Fruit fly (Drosophila melanogaster) whole organism, embryonic: Measurements from ENCODE around the gene Tyler.

Source experiments
- Ada2b ChIP-seq: fragments of 200-800 bp; sonication (Bioruptor generic); IDR thresholded peaks from 2 replicates; pipeline ENCODE4 v1.3.6; 2022; ENCODE audit warnings: missing biosample characterization, missing genetic modification characterization
- CG1024 ChIP-seq: fragments of 200-800 bp; sonication (Bioruptor generic); IDR thresholded peaks from 2 replicates; pipeline ENCODE4 v1.3.6; 2022; ENCODE audit warnings: missing biosample characterization, missing genetic modification characterization
- CG12104 ChIP-seq: fragments of 200-800 bp; sonication (Bioruptor generic); optimal IDR thresholded peaks from 3 replicates; lab custom pipeline; 2016; ENCODE audit warnings: missing biosample characterization, missing genetic modification characterization
- CG12744 ChIP-seq: fragments of 200-800 bp; sonication (Bioruptor generic); optimal IDR thresholded peaks from 2 replicates; lab custom pipeline; 2016; ENCODE audit warnings: missing biosample characterization, missing genetic modification characterization
- CG15514 ChIP-seq: fragments of 200-800 bp; sonication (Bioruptor generic); optimal IDR thresholded peaks from 3 replicates; lab custom pipeline; 2017; ENCODE audit warnings: missing biosample characterization, missing genetic modification characterization, mild to moderate bottlenecking, moderate library complexity, missing genetic modification reagents
- CG1602 ChIP-seq: fragments of 200-800 bp; sonication (Bioruptor generic); optimal IDR thresholded peaks from 3 replicates; lab custom pipeline; 2016; ENCODE audit warnings: missing biosample characterization, missing genetic modification characterization
- CG17385 ChIP-seq: fragments of 200-800 bp; sonication (Bioruptor generic); optimal IDR thresholded peaks from 3 replicates; lab custom pipeline; 2018; ENCODE audit warnings: missing biosample characterization, mild to moderate bottlenecking, missing genetic modification characterization
- CG2199 ChIP-seq: fragments of 200-800 bp; sonication (Bioruptor generic); IDR thresholded peaks from 3 replicates; pipeline ENCODE4 v1.3.6; 2022; ENCODE audit warnings: missing biosample characterization, missing genetic modification characterization
- CG31224 ChIP-seq: fragments of 200-800 bp; sonication (Bioruptor generic); IDR thresholded peaks from 2 replicates; pipeline ENCODE4 v1.3.6; 2022; ENCODE audit warnings: missing biosample characterization, missing genetic modification characterization
- CG3163 ChIP-seq: fragments of 200-800 bp; sonication (Bioruptor generic); optimal IDR thresholded peaks from 3 replicates; lab custom pipeline; 2016; ENCODE audit warnings: missing biosample characterization, missing genetic modification characterization
- CG32532 ChIP-seq: fragments of 200-800 bp; sonication (Bioruptor generic); IDR thresholded peaks from 2 replicates; pipeline ENCODE4 v1.3.6; 2022; ENCODE audit warnings: missing biosample characterization, missing genetic modification characterization
- CG32767 ChIP-seq: fragments of 200-800 bp; sonication (Bioruptor generic); IDR thresholded peaks from 2 replicates; pipeline ENCODE4 v1.3.6; 2022; ENCODE audit warnings: missing biosample characterization, missing genetic modification characterization
- CG3838 ChIP-seq: fragments of 200-800 bp; sonication (Bioruptor generic); optimal IDR thresholded peaks from 3 replicates; lab custom pipeline; 2016; ENCODE audit warnings: missing biosample characterization, missing genetic modification characterization
- CG4282 ChIP-seq: fragments of 200-800 bp; sonication (Bioruptor generic); optimal IDR thresholded peaks from 2 replicates; lab custom pipeline; 2016; ENCODE audit warnings: missing biosample characterization, missing genetic modification characterization
- CG4328 ChIP-seq: fragments of 200-800 bp; sonication (Bioruptor generic); optimal IDR thresholded peaks from 3 replicates; lab custom pipeline; 2017; ENCODE audit warnings: missing biosample characterization, missing genetic modification reagents, missing genetic modification characterization
- CG4404 ChIP-seq: fragments of 200-800 bp; sonication (Bioruptor generic); IDR thresholded peaks from 2 replicates; pipeline ENCODE4 v1.3.6; 2022; ENCODE audit warnings: missing biosample characterization, missing genetic modification characterization
- CG4617 ChIP-seq: fragments of 200-800 bp; sonication (Bioruptor generic); optimal IDR thresholded peaks from 3 replicates; lab custom pipeline; 2016; ENCODE audit warnings: missing biosample characterization, missing genetic modification characterization, borderline replicate concordance
- CG5953 ChIP-seq: fragments of 200-800 bp; sonication (Bioruptor generic); IDR thresholded peaks from 2 replicates; pipeline ENCODE4 v1.3.6; 2022; ENCODE audit warnings: missing biosample characterization, missing genetic modification characterization
- CG6683 ChIP-seq: fragments of 200-800 bp; sonication (Bioruptor generic); optimal IDR thresholded peaks from 2 replicates; lab custom pipeline; 2017; ENCODE audit warnings: missing biosample characterization, mild to moderate bottlenecking, missing genetic modification characterization, missing genetic modification reagents
- Deaf1 ChIP-seq: fragments of 200-800 bp; optimal IDR thresholded peaks from 3 replicates; lab custom pipeline; 2019; ENCODE audit warnings: missing biosample characterization, mild to moderate bottlenecking, missing genetic modification characterization, moderate library complexity
- Doc2 ChIP-seq: fragments of 200-800 bp; sonication (Bioruptor generic); IDR thresholded peaks from 2 replicates; pipeline ENCODE4 v1.3.6; 2022; ENCODE audit warnings: missing biosample characterization, missing genetic modification characterization
- Dp ChIP-seq: fragments of 200-800 bp; sonication (Bioruptor generic); optimal IDR thresholded peaks from 2 replicates; lab custom pipeline; 2018; ENCODE audit warnings: missing biosample characterization, mild to moderate bottlenecking, missing genetic modification characterization, moderate library complexity
- Drgx ChIP-seq: fragments of 200-800 bp; sonication (Bioruptor generic); IDR thresholded peaks from 2 replicates; pipeline ENCODE4 v1.3.6; 2022; ENCODE audit warnings: missing biosample characterization, missing genetic modification characterization
- ERR ChIP-seq: fragments of 200-800 bp; sonication (Bioruptor generic); optimal IDR thresholded peaks from 2 replicates; lab custom pipeline; 2016; ENCODE audit warnings: missing biosample characterization, missing genetic modification characterization
- Eip74EF ChIP-seq, 2 experiments: fragments of 200-800 bp in 1 of 2; fragments of >200 bp in 1 of 2; sonication (Bioruptor generic) in 1 of 2; optimal IDR thresholded peaks; 2 replicates each; lab custom pipeline; 2017 to 2019; ENCODE audit warnings: missing biosample characterization in 2 of 2, missing genetic modification characterization in 2 of 2, mild to moderate bottlenecking in 1 of 2, moderate library complexity in 1 of 2
- Jarid2 ChIP-seq: fragments of 200-800 bp; sonication (Bioruptor generic); optimal IDR thresholded peaks from 3 replicates; lab custom pipeline; 2017; ENCODE audit warnings: mild to moderate bottlenecking, missing biosample characterization, missing genetic modification reagents, missing genetic modification characterization
- Lim3 ChIP-seq: fragments of 200-800 bp; sonication (Bioruptor generic); IDR thresholded peaks from 2 replicates; pipeline ENCODE4 v1.3.6; 2022; ENCODE audit warnings: missing biosample characterization, missing genetic modification characterization
- MBD-R2 ChIP-seq: fragments of 200-800 bp; sonication (Bioruptor generic); IDR thresholded peaks from 2 replicates; pipeline ENCODE4 v1.3.6; 2022; ENCODE audit warnings: missing biosample characterization, missing genetic modification characterization
- Meics ChIP-seq: fragments of 200-800 bp; sonication (Bioruptor generic); optimal IDR thresholded peaks from 2 replicates; lab custom pipeline; 2017; ENCODE audit warnings: missing biosample characterization, mild to moderate bottlenecking, missing genetic modification characterization
- NK7.1 ChIP-seq: fragments of 200-800 bp; sonication (Bioruptor generic); optimal IDR thresholded peaks from 3 replicates; lab custom pipeline; 2016; ENCODE audit warnings: missing biosample characterization, missing genetic modification characterization
- Scr ChIP-seq: fragments of 200-800 bp; sonication (Bioruptor generic); IDR thresholded peaks from 2 replicates; pipeline ENCODE4 v1.3.6; 2022; ENCODE audit warnings: missing biosample characterization, missing genetic modification characterization; ENCODE audit not compliant: partially characterized antibody
- Xbp1 ChIP-seq: fragments of 200-800 bp; sonication (Bioruptor generic); optimal IDR thresholded peaks from 3 replicates; lab custom pipeline; 2016; ENCODE audit warnings: missing biosample characterization, mild to moderate bottlenecking, missing genetic modification characterization
- Xrp1 ChIP-seq: fragments of 200-800 bp; sonication (Bioruptor generic); IDR thresholded peaks from 2 replicates; pipeline ENCODE4 v1.3.6; 2022; ENCODE audit warnings: missing biosample characterization, missing genetic modification characterization
- al ChIP-seq: fragments of 200-800 bp; sonication (Bioruptor generic); IDR thresholded peaks from 2 replicates; pipeline ENCODE4 v1.3.6; 2022; ENCODE audit warnings: missing biosample characterization, missing genetic modification characterization
- ash1 ChIP-seq: fragments of 200-800 bp; sonication (Bioruptor generic); optimal IDR thresholded peaks from 2 replicates; lab custom pipeline; 2018; ENCODE audit warnings: missing biosample characterization, mild to moderate bottlenecking, missing genetic modification characterization
- ato ChIP-seq: fragments of 200-800 bp; sonication (Bioruptor generic); IDR thresholded peaks from 2 replicates; pipeline ENCODE4 v1.3.6; 2022; ENCODE audit warnings: missing biosample characterization, missing genetic modification characterization; ENCODE audit not compliant: partially characterized antibody
- btn ChIP-seq: fragments of 200-800 bp; sonication (Bioruptor generic); optimal IDR thresholded peaks from 2 replicates; lab custom pipeline; 2016; ENCODE audit warnings: missing biosample characterization, missing genetic modification characterization
- chinmo ChIP-seq: fragments of 200-800 bp; sonication (Bioruptor generic); IDR thresholded peaks from 4 replicates; pipeline ENCODE4 v1.3.6; 2022; ENCODE audit warnings: missing biosample characterization, missing genetic modification characterization; ENCODE audit not compliant: partially characterized antibody
- croc ChIP-seq: fragments of 200-800 bp; sonication (Bioruptor generic); conservative IDR thresholded peaks from 3 replicates; pipeline ENCODE4 v1.3.6; 2022; ENCODE audit warnings: missing biosample characterization, missing genetic modification characterization
- danr ChIP-seq: fragments of 200-800 bp; sonication (Bioruptor generic); IDR thresholded peaks from 2 replicates; pipeline ENCODE4 v1.3.6; 2022; ENCODE audit warnings: missing biosample characterization, missing genetic modification characterization
- dimm ChIP-seq: fragments of 200-800 bp; sonication (Bioruptor generic); IDR thresholded peaks from 2 replicates; pipeline ENCODE4 v1.3.6; 2022; ENCODE audit warnings: missing biosample characterization, missing genetic modification characterization
- en ChIP-seq: fragments of 200-800 bp; sonication (Bioruptor generic); optimal IDR thresholded peaks from 2 replicates; lab custom pipeline; 2016; ENCODE audit warnings: missing biosample characterization, missing genetic modification characterization
- fd102C ChIP-seq: fragments of 200-800 bp; sonication (Bioruptor generic); optimal IDR thresholded peaks from 2 replicates; lab custom pipeline; 2018; ENCODE audit warnings: missing biosample characterization, mild to moderate bottlenecking, missing genetic modification characterization, moderate library complexity
- fd64A ChIP-seq: fragments of 200-800 bp; sonication (Bioruptor generic); optimal IDR thresholded peaks from 3 replicates; lab custom pipeline; 2018; ENCODE audit warnings: missing biosample characterization, mild to moderate bottlenecking, missing genetic modification characterization
- ftz-f1 ChIP-seq: fragments of 200-800 bp; sonication (Bioruptor generic); optimal IDR thresholded peaks from 2 replicates; lab custom pipeline; 2016; ENCODE audit warnings: missing biosample characterization, missing genetic modification characterization
- klu ChIP-seq: fragments of 200-800 bp; sonication (Bioruptor generic); IDR thresholded peaks from 2 replicates; pipeline ENCODE4 v1.3.6; 2022; ENCODE audit warnings: missing biosample characterization, missing genetic modification characterization
- oc ChIP-seq: fragments of 200-800 bp; sonication (Bioruptor generic); optimal IDR thresholded peaks from 2 replicates; lab custom pipeline; 2018; ENCODE audit warnings: missing biosample characterization, mild to moderate bottlenecking, missing genetic modification characterization, moderate library complexity
- pho ChIP-seq: fragments of 200-800 bp; sonication (Bioruptor generic); optimal IDR thresholded peaks from 2 replicates; lab custom pipeline; 2016; ENCODE audit warnings: missing biosample characterization, missing genetic modification characterization
- pita ChIP-seq: fragments of 200-800 bp; sonication (Bioruptor generic); optimal IDR thresholded peaks from 2 replicates; lab custom pipeline; 2017; ENCODE audit warnings: missing biosample characterization, mild to moderate bottlenecking, missing genetic modification characterization
- sens ChIP-seq: fragments of 200-800 bp; sonication (Bioruptor generic); peaks from one replicate; lab custom pipeline; 2016; ENCODE audit warnings: missing biosample characterization, missing genetic modification characterization
- tup ChIP-seq: fragments of 200-800 bp; sonication (Bioruptor generic); optimal IDR thresholded peaks from 2 replicates; lab custom pipeline; 2016; ENCODE audit warnings: missing biosample characterization, mild to moderate bottlenecking, missing genetic modification characterization, moderate library complexity
- vvl ChIP-seq: fragments of 200-800 bp; sonication (Bioruptor generic); IDR thresholded peaks from 2 replicates; pipeline ENCODE4 v1.3.6; 2022; ENCODE audit warnings: missing biosample characterization, missing genetic modification characterization
- z ChIP-seq: fragments of 200-800 bp; sonication (Bioruptor generic); IDR thresholded peaks from 3 replicates; pipeline ENCODE4 v1.3.6; 2022; ENCODE audit warnings: missing biosample characterization, missing genetic modification characterization

Gene Tyler

dm6 chrX:19622924-19623323 lies 11.6 kb downstream of the Tyler start, which contains the start of the genes Naa20A and MKP-4 (continued):
- no peak for TF ChIP-seq fd102C (GFP tag; lab: Kevin White, UChicago)
- TF ChIP-seq CG5953 (GFP tag; lab: Robert Waterston, UW) = no peak
- TF ChIP-seq tup (GFP tag; lab: Kevin White, UChicago) = no peak
- no peak for TF ChIP-seq Eip74EF (GFP tag; optimal IDR thresholded peaks at IDR 0.05; lab: Kevin White, UChicago)
- TF ChIP-seq Doc2 = no peak
- TF ChIP-seq CG4617 (GFP tag; lab: Kevin White, UChicago) = peak; percentile 52
- TF ChIP-seq CG1024 (GFP tag; lab: Robert Waterston, UW) = no peak
- peak; percentile 95 for TF ChIP-seq MBD-R2 (GFP tag; lab: Robert Waterston, UW)
- TF ChIP-seq chinmo (GFP tag; lab: Robert Waterston, UW) = peak; percentile 69; the same call in 1 of the 4 replicates
- TF ChIP-seq Scr = peak; percentile 73
- TF ChIP-seq NK7.1 (GFP tag; lab: Kevin White, UChicago) = no peak
- TF ChIP-seq CG32532 (GFP tag; lab: Robert Waterston, UW) = no peak
- TF ChIP-seq al (GFP tag; lab: Robert Waterston, UW) = no peak
- no peak for TF ChIP-seq Xbp1 (GFP tag; lab: Kevin White, UChicago)
- no peak for TF ChIP-seq croc (GFP tag; lab: Robert Waterston, UW)
- no peak for TF ChIP-seq en (GFP tag; lab: Kevin White, UChicago)
- TF ChIP-seq pho (GFP tag; lab: Kevin White, UChicago) = no peak
- no peak for TF ChIP-seq CG4282 (GFP tag; lab: Kevin White, UChicago)
- peak; percentile 49 for TF ChIP-seq Dp
- no peak for TF ChIP-seq sens (GFP tag; lab: Kevin White, UChicago)
- TF ChIP-seq z = no peak
- TF ChIP-seq Deaf1 (tag; lab: Kevin White, UChicago) = no peak
- no peak for TF ChIP-seq pita (GFP tag; lab: Kevin White, UChicago)
- TF ChIP-seq ash1 (GFP tag; lab: Kevin White, UChicago) = no peak
- TF ChIP-seq CG3163 (GFP tag; lab: Kevin White, UChicago) = no peak
- TF ChIP-seq ERR = no peak
- TF ChIP-seq CG4404 (GFP tag; lab: Robert Waterston, UW) = no peak
- no peak for TF ChIP-seq Lim3 (GFP tag; lab: Robert Waterston, UW)
- TF ChIP-seq Jarid2 (GFP tag; lab: Kevin White, UChicago) = no peak
- TF ChIP-seq CG17385 (GFP tag; lab: Kevin White, UChicago) = peak; percentile 82
- TF ChIP-seq fd64A (GFP tag; lab: Kevin White, UChicago) = no peak
- no peak for TF ChIP-seq klu (GFP tag; lab: Robert Waterston, UW)
- TF ChIP-seq CG12744 = no peak
- no peak for TF ChIP-seq CG15514 (GFP tag; lab: Kevin White, UChicago)
- no peak for TF ChIP-seq CG12104 (GFP tag; lab: Kevin White, UChicago)
- TF ChIP-seq ftz-f1 (GFP tag; lab: Kevin White, UChicago) = peak; percentile 68
- TF ChIP-seq CG1602 (GFP tag; lab: Kevin White, UChicago) = no peak
- TF ChIP-seq Ada2b (GFP tag; lab: Robert Waterston, UW) = no peak
- no peak for TF ChIP-seq vvl (GFP tag; lab: Robert Waterston, UW)
- no peak for TF ChIP-seq oc (tag; lab: Kevin White, UChicago)
- no peak for TF ChIP-seq CG6683 (GFP tag; lab: Kevin White, UChicago)
- TF ChIP-seq ato (GFP tag; lab: Robert Waterston, UW) = no peak
- no peak for TF ChIP-seq dimm (GFP tag; lab: Robert Waterston, UW)
- no peak for TF ChIP-seq Meics (GFP tag; lab: Kevin White, UChicago)
- TF ChIP-seq btn (GFP tag; lab: Kevin White, UChicago) = no peak
- TF ChIP-seq Drgx (GFP tag; lab: Robert Waterston, UW) = no peak
- no peak for TF ChIP-seq CG2199 (GFP tag; lab: Robert Waterston, UW)
- TF ChIP-seq CG31224 (GFP tag; lab: Robert Waterston, UW) = no peak
- TF ChIP-seq CG32767 = no peak
- TF ChIP-seq Xrp1 (GFP tag; lab: Robert Waterston, UW) = no peak
- TF ChIP-seq danr (GFP tag; lab: Robert Waterston, UW) = no peak
- no peak for TF ChIP-seq CG3838 (GFP tag; lab: Kevin White, UChicago)
- no peak for TF ChIP-seq CG4328
